Fruit fly (Drosophila melanogaster): ENCODE measurements around the gene CG8927.

The CG8927 gene

dm6 chr3R:16186791-16187681 lies 6.2 kb downstream of the CG8927 start, which contains the start of gene sra (continued):
- no peak for TF ChIP-seq CG14965 (GFP tag; optimal IDR thresholded peaks at IDR 0.05; ENCODE audit: borderline replicate concordance)
- 0 out of 3 replicates have a peak, but pooled peaks have one; percentile 22 for TF ChIP-seq tgo (GFP tag; IDR thresholded peaks at IDR 0.05)
- peak; percentile 95 for TF ChIP-seq pzg (GFP tag; optimal IDR thresholded peaks at IDR 0.05)
- TF ChIP-seq HLH4C (GFP tag; IDR thresholded peaks at IDR 0.05; ENCODE audit: partially characterized antibody): peak; percentile 98
- peak; percentile 95 for TF ChIP-seq tna (GFP tag; IDR thresholded peaks at IDR 0.05; ENCODE audit: partially characterized antibody)
- no peak for TF ChIP-seq dmrt99B (tag; optimal IDR thresholded peaks at IDR 0.05)
- peak; percentile 10 for TF ChIP-seq CG7556 (GFP tag; optimal IDR thresholded peaks at IDR 0.05)
- TF ChIP-seq CG16813 (GFP tag; IDR thresholded peaks at IDR 0.05; ENCODE audit: partially characterized antibody): peak; percentile 96
- TF ChIP-seq Max (GFP tag; optimal IDR thresholded peaks at IDR 0.05): no peak
- TF ChIP-seq HLHmδ (GFP tag; optimal IDR thresholded peaks at IDR 0.05): no peak
- peak; percentile 35 for TF ChIP-seq grau (tag; optimal IDR thresholded peaks at IDR 0.05)
- TF ChIP-seq CG10431 (GFP tag; optimal IDR thresholded peaks at IDR 0.05): no peak
- peak; percentile 62 for TF ChIP-seq Hmr (GFP tag; optimal IDR thresholded peaks at IDR 0.05)
- TF ChIP-seq HHEX (GFP tag; optimal IDR thresholded peaks at IDR 0.05): no peak
- TF ChIP-seq CG10267 (tag; optimal IDR thresholded peaks at IDR 0.05): peak; percentile 52
- TF ChIP-seq BtbVII (GFP tag; optimal IDR thresholded peaks at IDR 0.05): no peak
- TF ChIP-seq GATAe (GFP tag; conservative IDR thresholded peaks at IDR 0.05): no peak
- no peak for TF ChIP-seq crp (GFP tag; optimal IDR thresholded peaks at IDR 0.05)
- no peak for TF ChIP-seq fd96Cb (tag; optimal IDR thresholded peaks at IDR 0.05)
- TF ChIP-seq chm (GFP tag; IDR thresholded peaks at IDR 0.05): peak; percentile 71; the same call in 1 of the 2 replicates
- TF ChIP-seq sob (GFP tag; IDR thresholded peaks at IDR 0.05): peak; percentile 13; the same call in 1 of the 2 replicates
- peak; percentile 75; the same call in 1 of the 3 replicates for TF ChIP-seq CG34422 (GFP tag; IDR thresholded peaks at IDR 0.05)
- 0 out of 2 replicates have a peak, but pooled peaks have one; percentile 12 for TF ChIP-seq Drgx (GFP tag; IDR thresholded peaks at IDR 0.05)
- no peak for TF ChIP-seq B-H1 (GFP tag; IDR thresholded peaks at IDR 0.05)
- no peak for TF ChIP-seq Aef1 (GFP tag; IDR thresholded peaks at IDR 0.05)
- TF ChIP-seq CkIIα-i1 (GFP tag; IDR thresholded peaks at IDR 0.05): no peak
- TF ChIP-seq CG3163 (GFP tag; optimal IDR thresholded peaks at IDR 0.05): peak; percentile 54
- no peak for TF ChIP-seq CG11695 (GFP tag; IDR thresholded peaks at IDR 0.05)
- TF ChIP-seq ems (GFP tag; optimal IDR thresholded peaks at IDR 0.05): peak; percentile 39
- peak; percentile 43 for TF ChIP-seq wek (GFP tag; optimal IDR thresholded peaks at IDR 0.05)
- peak; percentile 30 for TF ChIP-seq CG8924 (tag; optimal IDR thresholded peaks at IDR 0.05)
- no peak for TF ChIP-seq danr (GFP tag; IDR thresholded peaks at IDR 0.05)
- no peak for TF ChIP-seq Camta (GFP tag; optimal IDR thresholded peaks at IDR 0.05)
- peak; percentile 24 for TF ChIP-seq CG17359 (tag; optimal IDR thresholded peaks at IDR 0.05)
- peak; percentile 38; the same call in 2 of the 3 replicates for TF ChIP-seq row (GFP tag; IDR thresholded peaks at IDR 0.05)
- no peak for TF ChIP-seq run (tag; optimal IDR thresholded peaks at IDR 0.05)
- no peak for TF ChIP-seq CG11723 (GFP tag; optimal IDR thresholded peaks at IDR 0.05)
- TF ChIP-seq Hand (GFP tag; optimal IDR thresholded peaks at IDR 0.05): no peak
- no peak for TF ChIP-seq fru (optimal IDR thresholded peaks at IDR 0.05)
- TF ChIP-seq MBD-R2 (GFP tag; IDR thresholded peaks at IDR 0.05): peak; percentile 94
- TF ChIP-seq sna (GFP tag; IDR thresholded peaks at IDR 0.05; ENCODE audit: partially characterized antibody): peak; percentile 97
- TF ChIP-seq ab (GFP tag; optimal IDR thresholded peaks at IDR 0.05): no peak
- TF ChIP-seq hb (GFP tag; IDR thresholded peaks at IDR 0.05; ENCODE audit: partially characterized antibody): peak; percentile 96
- peak; percentile 68 for TF ChIP-seq CG15514 (GFP tag; optimal IDR thresholded peaks at IDR 0.05)
- peak; percentile 15; the same call in 1 of the 2 replicates for TF ChIP-seq HLH3B (GFP tag; IDR thresholded peaks at IDR 0.05)
- no peak for TF ChIP-seq usp (GFP tag; optimal IDR thresholded peaks at IDR 0.05)
- TF ChIP-seq gsb (GFP tag; IDR thresholded peaks at IDR 0.05): no peak
- TF ChIP-seq CG18619 (GFP tag; optimal IDR thresholded peaks at IDR 0.05): no peak
